Fruit fly (Drosophila melanogaster) whole organism, prepupa: ENCODE measurements around the gene Zpr1.
A peak's percentile ranks its signal among the peaks of the same experiment; 100 is the strongest.

Experiments used
- CG10631 ChIP-seq: fragments of 200-800 bp; sonication (Bioruptor generic); optimal IDR thresholded peaks from 2 replicates; lab custom pipeline; 2016; ENCODE audit warnings: missing biosample characterization, missing genetic modification characterization
- CG11762 ChIP-seq: fragments of 200-800 bp; sonication (Bioruptor generic); optimal IDR thresholded peaks from 3 replicates; lab custom pipeline; 2016; ENCODE audit warnings: missing biosample characterization, missing genetic modification characterization; ENCODE audit not compliant: insufficient read depth
- CG11902 ChIP-seq: fragments of 200-800 bp; sonication (Bioruptor generic); optimal IDR thresholded peaks from 3 replicates; lab custom pipeline; 2016; ENCODE audit warnings: missing biosample characterization, missing genetic modification characterization
- CG15336 ChIP-seq: fragments of 200-800 bp; sonication (Bioruptor generic); IDR thresholded peaks from 2 replicates; pipeline ENCODE4 v1.3.6; 2022; ENCODE audit warnings: missing biosample characterization, missing genetic modification characterization
- CG1621 ChIP-seq: fragments of 200-800 bp; sonication (Bioruptor generic); optimal IDR thresholded peaks from 3 replicates; lab custom pipeline; 2018; ENCODE audit warnings: missing biosample characterization, mild to moderate bottlenecking, missing genetic modification characterization
- CG3032 ChIP-seq: fragments of 200-800 bp; optimal IDR thresholded peaks from 2 replicates; lab custom pipeline; 2019; ENCODE audit warnings: missing biosample characterization, mild to moderate bottlenecking, missing genetic modification characterization, moderate library complexity
- CG31627 ChIP-seq: fragments of 200-800 bp; sonication (Bioruptor generic); optimal IDR thresholded peaks from 3 replicates; lab custom pipeline; 2016; ENCODE audit warnings: missing biosample characterization, missing genetic modification characterization
- CG32006 ChIP-seq: fragments of 200-800 bp; sonication (Bioruptor generic); optimal IDR thresholded peaks from 3 replicates; lab custom pipeline; 2017; ENCODE audit warnings: missing biosample characterization, mild to moderate bottlenecking, missing genetic modification characterization
- CG34406 ChIP-seq: fragments of 200-800 bp; sonication (Bioruptor generic); optimal IDR thresholded peaks from 3 replicates; lab custom pipeline; 2016; ENCODE audit warnings: missing biosample characterization, missing genetic modification characterization
- CG3919 ChIP-seq: fragments of 200-800 bp; sonication (Bioruptor generic); optimal IDR thresholded peaks from 3 replicates; lab custom pipeline; 2016; ENCODE audit warnings: missing biosample characterization, missing genetic modification characterization
- CG6163 ChIP-seq: fragments of 200-800 bp; sonication (Bioruptor generic); IDR thresholded peaks from 3 replicates; pipeline ENCODE4 v1.3.6; 2022; ENCODE audit warnings: missing biosample characterization, missing genetic modification characterization
- CG6276 ChIP-seq: fragments of 200-800 bp; sonication (Bioruptor generic); optimal IDR thresholded peaks from 2 replicates; lab custom pipeline; 2017; ENCODE audit warnings: missing biosample characterization, mild to moderate bottlenecking, missing genetic modification characterization
- CG6792 ChIP-seq: fragments of 200-800 bp; sonication (Bioruptor generic); optimal IDR thresholded peaks from 3 replicates; lab custom pipeline; 2016; ENCODE audit warnings: missing biosample characterization, missing genetic modification characterization
- CG6808 ChIP-seq: fragments of 200-800 bp; sonication (Bioruptor generic); optimal IDR thresholded peaks from 3 replicates; lab custom pipeline; 2017; ENCODE audit warnings: missing biosample characterization, missing genetic modification characterization, mild to moderate bottlenecking, moderate library complexity, missing genetic modification reagents
- CG7368 ChIP-seq: fragments of 200-800 bp; sonication (Bioruptor generic); optimal IDR thresholded peaks from 3 replicates; lab custom pipeline; 2016; ENCODE audit warnings: missing biosample characterization, missing genetic modification characterization
- CG8119 ChIP-seq: fragments of 200-800 bp; sonication (Bioruptor generic); IDR thresholded peaks from 3 replicates; pipeline ENCODE4 v1.3.6; 2022; ENCODE audit warnings: missing biosample characterization, missing genetic modification characterization
- CG8319 ChIP-seq: fragments of 200-800 bp; sonication (Bioruptor generic); optimal IDR thresholded peaks from 3 replicates; lab custom pipeline; 2016; ENCODE audit warnings: missing biosample characterization, missing genetic modification characterization
- CG8632 ChIP-seq: fragments of 200-800 bp; sonication (Bioruptor generic); optimal IDR thresholded peaks from 3 replicates; lab custom pipeline; 2016; ENCODE audit warnings: missing biosample characterization, missing genetic modification characterization
- CG9139 ChIP-seq: fragments of 200-800 bp; sonication (Bioruptor generic); optimal IDR thresholded peaks from 3 replicates; lab custom pipeline; 2017; ENCODE audit warnings: missing biosample characterization, mild to moderate bottlenecking, missing genetic modification characterization
- Eip75B ChIP-seq: fragments of 200-800 bp; sonication (Bioruptor generic); optimal IDR thresholded peaks from 3 replicates; lab custom pipeline; 2016; ENCODE audit warnings: missing biosample characterization, missing genetic modification characterization
- Eip78C ChIP-seq: fragments of 200-800 bp; sonication (Bioruptor generic); peaks from one replicate; lab custom pipeline; 2016; ENCODE audit warnings: missing biosample characterization, missing genetic modification characterization
- Eip93F ChIP-seq: fragments of 200-800 bp; sonication (Bioruptor generic); optimal IDR thresholded peaks from 2 replicates; lab custom pipeline; 2016; ENCODE audit warnings: missing biosample characterization, mild to moderate bottlenecking, missing genetic modification characterization
- Ets21C ChIP-seq: fragments of 200-800 bp; sonication (Bioruptor generic); optimal IDR thresholded peaks from 3 replicates; lab custom pipeline; 2016; ENCODE audit warnings: missing biosample characterization, missing genetic modification characterization
- Ets96B ChIP-seq: fragments of 200-800 bp; optimal IDR thresholded peaks from 2 replicates; lab custom pipeline; 2019; ENCODE audit warnings: missing biosample characterization, mild to moderate bottlenecking, missing genetic modification characterization, moderate library complexity
- Gug ChIP-seq: fragments of 200-800 bp; sonication (Bioruptor generic); IDR thresholded peaks from 2 replicates; pipeline ENCODE4 v1.3.6; 2022; ENCODE audit warnings: missing biosample characterization, missing genetic modification characterization
- Hr38 ChIP-seq: sonication (Bioruptor generic); optimal IDR thresholded peaks from 2 replicates; lab custom pipeline; 2016; ENCODE audit warnings: missing biosample characterization, missing genetic modification characterization
- Hr39 ChIP-seq: fragments of 200-800 bp; sonication (Bioruptor generic); optimal IDR thresholded peaks from 2 replicates; lab custom pipeline; 2016; ENCODE audit warnings: missing biosample characterization, missing genetic modification characterization
- Hr4 ChIP-seq: fragments of 200-800 bp; sonication (Bioruptor generic); optimal IDR thresholded peaks from 3 replicates; lab custom pipeline; 2016; ENCODE audit warnings: missing biosample characterization, missing genetic modification characterization
- Met ChIP-seq: fragments of 200-800 bp; sonication (Bioruptor generic); optimal IDR thresholded peaks from 3 replicates; lab custom pipeline; 2016; ENCODE audit warnings: missing biosample characterization, missing genetic modification characterization
- OdsH ChIP-seq: fragments of 200-800 bp; sonication (Bioruptor generic); optimal IDR thresholded peaks from 3 replicates; lab custom pipeline; 2016; ENCODE audit warnings: missing biosample characterization, missing genetic modification characterization
- Smox ChIP-seq: fragments of 200-800 bp; sonication (Bioruptor generic); optimal IDR thresholded peaks from 3 replicates; lab custom pipeline; 2016; ENCODE audit warnings: missing biosample characterization, missing genetic modification characterization
- Sox102F ChIP-seq: fragments of 200-800 bp; sonication (Bioruptor generic); optimal IDR thresholded peaks from 2 replicates; lab custom pipeline; 2016; ENCODE audit warnings: missing biosample characterization, mild to moderate bottlenecking, missing genetic modification characterization
- Sox14 ChIP-seq: fragments of 200-800 bp; sonication (Bioruptor generic); optimal IDR thresholded peaks from 3 replicates; lab custom pipeline; 2016; ENCODE audit warnings: missing biosample characterization, missing genetic modification characterization
- achi ChIP-seq: fragments of 200-800 bp; sonication (Bioruptor generic); optimal IDR thresholded peaks from 3 replicates; lab custom pipeline; 2016; ENCODE audit warnings: missing biosample characterization, missing genetic modification characterization
- acj6 ChIP-seq: fragments of 200-800 bp; sonication (Bioruptor generic); optimal IDR thresholded peaks from 3 replicates; lab custom pipeline; 2016; ENCODE audit warnings: missing biosample characterization, missing genetic modification characterization
- cyc ChIP-seq: fragments of 200-800 bp; sonication (Bioruptor generic); optimal IDR thresholded peaks from 3 replicates; lab custom pipeline; 2016; ENCODE audit warnings: missing biosample characterization, missing genetic modification characterization
- dac ChIP-seq: fragments of 200-800 bp; sonication (Bioruptor generic); optimal IDR thresholded peaks from 2 replicates; lab custom pipeline; 2017; ENCODE audit warnings: missing biosample characterization, mild to moderate bottlenecking, missing genetic modification characterization
- dsx ChIP-seq: fragments of 200-800 bp; optimal IDR thresholded peaks from 3 replicates; lab custom pipeline; 2019; ENCODE audit warnings: missing biosample characterization, mild to moderate bottlenecking, missing genetic modification characterization, moderate library complexity; ENCODE audit not compliant: poor library complexity, severe bottlenecking
- eg ChIP-seq: fragments of 200-800 bp; sonication (Bioruptor generic); IDR thresholded peaks from 3 replicates; pipeline ENCODE4 v1.3.6; 2022; ENCODE audit warnings: missing biosample characterization, missing genetic modification characterization
- esn ChIP-seq: fragments of 200-800 bp; sonication (Bioruptor generic); optimal IDR thresholded peaks from 2 replicates; lab custom pipeline; 2016; ENCODE audit warnings: missing biosample characterization, mild to moderate bottlenecking, missing genetic modification characterization, moderate library complexity
- fd85E ChIP-seq: fragments of 200-800 bp; sonication (Bioruptor generic); optimal IDR thresholded peaks from 3 replicates; lab custom pipeline; 2016; ENCODE audit warnings: missing biosample characterization, missing genetic modification characterization
- net ChIP-seq: fragments of 200-800 bp; sonication (Bioruptor generic); optimal IDR thresholded peaks from 3 replicates; lab custom pipeline; 2016; ENCODE audit warnings: missing biosample characterization, missing genetic modification characterization
- spab ChIP-seq: fragments of 200-800 bp; sonication (Bioruptor generic); optimal IDR thresholded peaks from 2 replicates; lab custom pipeline; 2017; ENCODE audit warnings: missing biosample characterization, mild to moderate bottlenecking, missing genetic modification characterization, missing genetic modification reagents
- ss ChIP-seq, 2 experiments: fragments of 200-800 bp; sonication (Bioruptor generic); optimal IDR thresholded peaks; 2 replicates in 1 of 2; 3 replicates in 1 of 2; lab custom pipeline; 2017 to 2018; ENCODE audit warnings: mild to moderate bottlenecking in 2 of 2, missing biosample characterization in 2 of 2, missing genetic modification characterization in 2 of 2, moderate library complexity in 1 of 2
- svp ChIP-seq: fragments of 200-800 bp; sonication (Bioruptor generic); peaks from one replicate; lab custom pipeline; 2016; ENCODE audit warnings: missing biosample characterization, missing genetic modification characterization
- vri ChIP-seq: fragments of 200-800 bp; sonication (Bioruptor generic); optimal IDR thresholded peaks from 3 replicates; lab custom pipeline; 2016; ENCODE audit warnings: missing biosample characterization, mild to moderate bottlenecking, missing genetic modification characterization

The Zpr1 gene

DNA sequence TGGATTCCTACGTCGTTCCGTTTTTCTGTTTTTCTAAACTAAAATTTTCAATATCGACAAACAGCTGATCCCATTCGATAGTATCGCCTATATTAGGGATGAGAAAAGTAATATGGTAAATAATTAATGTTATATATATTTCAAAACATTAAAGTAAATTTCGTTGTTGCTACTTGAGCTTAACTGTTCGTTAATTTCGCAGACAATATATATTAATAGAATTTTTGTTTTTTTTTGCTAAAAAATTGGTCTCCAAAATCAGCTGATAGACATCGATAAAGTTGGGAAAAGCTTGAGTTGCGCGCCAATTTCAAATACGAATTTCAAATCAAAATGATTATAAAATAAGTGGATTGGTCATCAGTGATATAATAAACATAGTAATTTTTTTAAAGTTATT lies 34.5 kb upstream of the Zpr1 start, which contains the start of gene CG12118 (continued):
- TF ChIP-seq dsx (GFP tag; lab: Kevin White, UChicago) (no peak), CG1621 (tag; lab: Kevin White, UChicago) (peak; percentile 18), vri (GFP tag; lab: Kevin White, UChicago) (peak; percentile 45), CG8319 (GFP tag; lab: Kevin White, UChicago) (peak; percentile 45), ss (GFP tag; optimal IDR thresholded peaks at IDR 0.05; lab: Kevin White, UChicago) (no peak), Sox102F (peak; percentile 74), achi (GFP tag; lab: Kevin White, UChicago) (peak; percentile 75), CG6808 (no peak), dac (GFP tag; lab: Kevin White, UChicago) (no peak), acj6 (GFP tag; lab: Kevin White, UChicago) (peak; percentile 77), net (GFP tag; lab: Kevin White, UChicago) (peak; percentile 52), Ets96B (tag; lab: Kevin White, UChicago) (peak; percentile 49), Gug (GFP tag; lab: Robert Waterston, UW) (peak; percentile 75), CG7368 (GFP tag; lab: Kevin White, UChicago) (peak; percentile 45), svp (GFP tag; lab: Kevin White, UChicago) (no peak), spab (no peak), CG6276 (GFP tag; lab: Kevin White, UChicago) (no peak), CG6163 (no peak; the same call in 1 of the 3 replicates), Hr4 (GFP tag; lab: Kevin White, UChicago) (peak; percentile 65), CG3032 (peak; percentile 61), CG15336 (GFP tag; lab: Robert Waterston, UW) (peak; percentile 72), fd85E (GFP tag; lab: Kevin White, UChicago) (no peak), CG32006 (GFP tag; lab: Kevin White, UChicago) (peak; percentile 62), CG6792 (GFP tag; lab: Kevin White, UChicago) (peak; percentile 68), eg (GFP tag; lab: Robert Waterston, UW) (no peak; the same call in 1 of the 3 replicates), Eip75B (GFP tag; lab: Kevin White, UChicago) (peak; percentile 53)

DNA sequence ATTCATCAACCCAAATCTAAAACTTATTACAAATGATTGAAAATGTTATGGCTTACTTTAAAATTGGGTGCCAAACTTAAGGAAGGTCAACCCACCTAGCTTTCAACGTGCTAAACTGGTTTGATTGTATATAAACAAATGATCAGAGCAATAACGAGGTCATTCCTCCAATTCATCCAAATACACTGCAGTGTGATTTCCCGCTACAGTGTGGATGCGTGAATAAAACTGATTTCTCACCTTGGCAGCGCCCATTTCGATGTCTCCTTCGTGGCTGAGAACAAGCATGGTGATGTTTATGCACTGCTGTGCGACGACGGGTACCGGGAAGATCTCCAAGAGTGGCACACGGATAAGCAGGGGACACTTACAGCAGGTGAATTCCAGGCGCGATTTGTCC lies 33.4 kb upstream of the Zpr1 start:
- no peak for TF ChIP-seq dsx (GFP tag; lab: Kevin White, UChicago)

DNA sequence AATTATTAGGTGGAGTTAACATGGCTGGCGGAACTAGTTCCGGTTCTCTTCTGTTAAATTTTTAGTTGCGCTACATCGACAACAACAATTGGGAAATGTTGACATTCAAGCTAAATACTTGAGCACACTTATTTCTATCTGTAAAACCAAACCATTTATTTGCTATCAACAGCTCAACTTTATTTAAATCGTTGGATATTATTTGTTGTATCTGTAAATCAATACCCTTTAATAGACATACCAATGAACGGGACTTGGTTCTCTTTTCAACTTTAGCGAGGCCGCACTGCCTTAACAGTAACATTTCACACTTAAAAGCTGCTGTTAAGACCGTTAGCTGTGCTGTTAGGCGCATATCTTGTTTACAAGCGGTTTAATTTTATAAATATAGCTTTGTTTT lies 31.7 kb upstream of the Zpr1 start, which contains the start of gene CG12106:
Gene CG12106 (plus strand): TSS at position 295 of the 400 bp plus-strand sequence.
- TF ChIP-seq eg (GFP tag; lab: Robert Waterston, UW) (no peak), CG11902 (GFP tag; lab: Kevin White, UChicago) (peak; percentile 7), Sox102F (no peak), Sox14 (GFP tag; lab: Kevin White, UChicago) (peak; percentile 45), CG6163 (no peak), Hr4 (GFP tag; lab: Kevin White, UChicago) (peak; percentile 60), CG9139 (GFP tag; lab: Kevin White, UChicago) (no peak), CG31627 (peak; percentile 65), Met (GFP tag; lab: Kevin White, UChicago) (peak; percentile 52), CG3919 (GFP tag; lab: Kevin White, UChicago) (no peak), CG8319 (GFP tag; lab: Kevin White, UChicago) (peak; percentile 5), Ets96B (tag; lab: Kevin White, UChicago) (no peak), Eip78C (GFP tag; lab: Kevin White, UChicago) (peak; percentile 87), Hr38 (GFP tag; lab: Kevin White, UChicago) (no peak), CG10631 (GFP tag; lab: Kevin White, UChicago) (peak; percentile 17), Smox (GFP tag; lab: Kevin White, UChicago) (no peak), Ets21C (GFP tag; lab: Kevin White, UChicago) (peak; percentile 47), CG34406 (GFP tag; lab: Kevin White, UChicago) (no peak), Hr39 (GFP tag; lab: Kevin White, UChicago) (peak; percentile 64), CG6792 (GFP tag; lab: Kevin White, UChicago) (peak; percentile 38), spab (no peak), dsx (GFP tag; lab: Kevin White, UChicago) (no peak), CG7368 (GFP tag; lab: Kevin White, UChicago) (no peak), cyc (peak; percentile 65), vri (GFP tag; lab: Kevin White, UChicago) (no peak), Eip93F (GFP tag; lab: Kevin White, UChicago) (no peak), OdsH (GFP tag; lab: Kevin White, UChicago) (peak; percentile 60), CG32006 (GFP tag; lab: Kevin White, UChicago) (no peak), CG6808 (no peak), CG8632 (no peak), dac (GFP tag; lab: Kevin White, UChicago) (no peak), esn (GFP tag; lab: Kevin White, UChicago) (peak; percentile 56), CG8119 (GFP tag; lab: Robert Waterston, UW) (no peak), CG11762 (GFP tag; lab: Kevin White, UChicago) (peak; percentile 21)
